Fruit fly (Drosophila melanogaster) whole organism, embryonic: Measurements from ENCODE around the gene CG3071.
A peak's percentile ranks its signal among the peaks of the same experiment; 100 is the strongest.

ENCODE experiments used
- Abd-B ChIP-seq: fragments of 200-800 bp; sonication (Bioruptor generic); optimal IDR thresholded peaks from 2 replicates; lab custom pipeline; 2018; ENCODE audit warnings: missing biosample characterization, mild to moderate bottlenecking, missing genetic modification characterization, moderate library complexity
- Asciz ChIP-seq: fragments of 200-800 bp; sonication (Bioruptor generic); optimal IDR thresholded peaks from 2 replicates; lab custom pipeline; 2017; ENCODE audit warnings: missing biosample characterization, mild to moderate bottlenecking, missing genetic modification characterization, missing genetic modification reagents
- Atf3 ChIP-seq: fragments of 200-800 bp; sonication (Bioruptor generic); optimal IDR thresholded peaks from 3 replicates; lab custom pipeline; 2016; ENCODE audit warnings: missing biosample characterization, missing genetic modification characterization
- Atf6 ChIP-seq: fragments of 200-800 bp; sonication (Bioruptor generic); IDR thresholded peaks from 2 replicates; pipeline ENCODE4 v1.3.6; 2022; ENCODE audit warnings: missing biosample characterization, missing genetic modification characterization
- CG11456 ChIP-seq: fragments of 200-800 bp; sonication (Bioruptor generic); IDR thresholded peaks from 3 replicates; pipeline ENCODE4 v1.3.6; 2022; ENCODE audit warnings: missing biosample characterization, missing genetic modification characterization
- CG11560 ChIP-seq: fragments of 200-800 bp; sonication (Bioruptor generic); IDR thresholded peaks from 3 replicates; pipeline ENCODE4 v1.3.6; 2022; ENCODE audit warnings: missing biosample characterization, missing genetic modification characterization
- CG11695 ChIP-seq: fragments of 200-800 bp; sonication (Bioruptor generic); IDR thresholded peaks from 3 replicates; pipeline ENCODE4 v1.3.6; 2022; ENCODE audit warnings: missing biosample characterization, missing genetic modification characterization
- CG12219 ChIP-seq: fragments of 200-800 bp; sonication (Bioruptor generic); optimal IDR thresholded peaks from 3 replicates; lab custom pipeline; 2018; ENCODE audit warnings: missing biosample characterization, mild to moderate bottlenecking, missing genetic modification characterization
- CG14050 ChIP-seq: fragments of 200-800 bp; sonication (Bioruptor generic); IDR thresholded peaks from 3 replicates; pipeline ENCODE4 v1.3.6; 2022; ENCODE audit warnings: missing biosample characterization, missing genetic modification characterization
- CG15073 ChIP-seq: fragments of 200-800 bp; sonication (Bioruptor generic); optimal IDR thresholded peaks from 2 replicates; lab custom pipeline; 2016; ENCODE audit warnings: missing biosample characterization, missing genetic modification characterization
- CG15269 ChIP-seq: fragments of 200-800 bp; sonication (Bioruptor generic); optimal IDR thresholded peaks from 2 replicates; lab custom pipeline; 2018; ENCODE audit warnings: missing biosample characterization, mild to moderate bottlenecking, missing genetic modification characterization, moderate library complexity
- CG18599 ChIP-seq: fragments of 200-800 bp; sonication (Bioruptor generic); optimal IDR thresholded peaks from 3 replicates; lab custom pipeline; 2017; ENCODE audit warnings: missing biosample characterization, missing genetic modification characterization, mild to moderate bottlenecking, moderate library complexity, missing genetic modification reagents
- CG31224 ChIP-seq: fragments of 200-800 bp; sonication (Bioruptor generic); IDR thresholded peaks from 2 replicates; pipeline ENCODE4 v1.3.6; 2022; ENCODE audit warnings: missing biosample characterization, missing genetic modification characterization
- CG33557 ChIP-seq: fragments of 200-800 bp; sonication (Bioruptor generic); optimal IDR thresholded peaks from 2 replicates; lab custom pipeline; 2019; ENCODE audit warnings: missing biosample characterization, mild to moderate bottlenecking, missing genetic modification characterization, moderate library complexity
- CG34376 ChIP-seq: fragments of 200-800 bp; sonication (Bioruptor generic); optimal IDR thresholded peaks from 2 replicates; lab custom pipeline; 2018; ENCODE audit warnings: missing biosample characterization, mild to moderate bottlenecking, missing genetic modification characterization
- CG3838 ChIP-seq: fragments of 200-800 bp; sonication (Bioruptor generic); optimal IDR thresholded peaks from 3 replicates; lab custom pipeline; 2016; ENCODE audit warnings: missing biosample characterization, missing genetic modification characterization
- CG4617 ChIP-seq: fragments of 200-800 bp; sonication (Bioruptor generic); optimal IDR thresholded peaks from 3 replicates; lab custom pipeline; 2016; ENCODE audit warnings: missing biosample characterization, missing genetic modification characterization, borderline replicate concordance
- CG4820 ChIP-seq: fragments of 200-800 bp; sonication (Bioruptor generic); optimal IDR thresholded peaks from 3 replicates; lab custom pipeline; 2016; ENCODE audit warnings: missing biosample characterization, missing genetic modification characterization
- CG6689 ChIP-seq: fragments of 200-800 bp; sonication (Bioruptor generic); IDR thresholded peaks from 2 replicates; pipeline ENCODE4 v1.3.6; 2022; ENCODE audit warnings: missing biosample characterization, missing genetic modification characterization
- CG8089 ChIP-seq: fragments of 200-800 bp; sonication (Bioruptor generic); optimal IDR thresholded peaks from 3 replicates; lab custom pipeline; 2016; ENCODE audit warnings: missing biosample characterization, missing genetic modification characterization
- CG8290 ChIP-seq, 3 experiments: fragments of 200-800 bp; sonication (Bioruptor generic); optimal IDR thresholded peaks; 2 replicates each; lab custom pipeline; 2016 to 2019; ENCODE audit warnings: missing biosample characterization in 3 of 3, missing genetic modification characterization in 3 of 3, mild to moderate bottlenecking in 2 of 3, moderate library complexity in 1 of 3
- CG8388 ChIP-seq: fragments of 200-800 bp; sonication (Bioruptor generic); optimal IDR thresholded peaks from 2 replicates; lab custom pipeline; 2019; ENCODE audit warnings: missing biosample characterization, mild to moderate bottlenecking, missing genetic modification characterization, moderate library complexity
- CG9932 ChIP-seq: fragments of 200-800 bp; sonication (Bioruptor generic); IDR thresholded peaks from 2 replicates; pipeline ENCODE4 v1.3.6; 2022; ENCODE audit warnings: missing biosample characterization, missing genetic modification characterization
- E2f2 ChIP-seq: fragments of 200-800 bp; sonication (Bioruptor generic); IDR thresholded peaks from 2 replicates; pipeline ENCODE4 v1.3.6; 2022; ENCODE audit warnings: missing biosample characterization, missing genetic modification characterization
- H15 ChIP-seq: fragments of 200-800 bp; sonication (Bioruptor generic); IDR thresholded peaks from 3 replicates; pipeline ENCODE4 v1.3.6; 2022; ENCODE audit warnings: missing biosample characterization, missing genetic modification characterization
- Hey ChIP-seq: fragments of 200-800 bp; sonication (Bioruptor generic); optimal IDR thresholded peaks from 3 replicates; lab custom pipeline; 2018; ENCODE audit warnings: missing biosample characterization, mild to moderate bottlenecking, missing genetic modification characterization
- Kr ChIP-seq: fragments of 200-800 bp; sonication (Bioruptor generic); optimal IDR thresholded peaks from 2 replicates; lab custom pipeline; 2017; ENCODE audit warnings: missing biosample characterization, mild to moderate bottlenecking, missing genetic modification characterization
- Lhr ChIP-seq: fragments of 200-800 bp; sonication (Bioruptor generic); optimal IDR thresholded peaks from 3 replicates; lab custom pipeline; 2017; ENCODE audit warnings: mild to moderate bottlenecking, missing biosample characterization, missing genetic modification reagents, missing genetic modification characterization
- Lpt ChIP-seq: fragments of >200 bp; optimal IDR thresholded peaks from 2 replicates; lab custom pipeline; 2018; ENCODE audit warnings: missing biosample characterization, missing genetic modification characterization
- Med ChIP-seq: fragments of 200-800 bp; sonication (Bioruptor generic); peaks from one replicate; lab custom pipeline; 2016; ENCODE audit warnings: missing biosample characterization, missing genetic modification characterization, mild to moderate bottlenecking, inconsistent platforms, moderate library complexity
- Oaz ChIP-seq: fragments of 200-800 bp; sonication (Bioruptor generic); IDR thresholded peaks from 2 replicates; pipeline ENCODE4 v1.3.6; 2022; ENCODE audit warnings: missing biosample characterization, missing genetic modification characterization
- Scr ChIP-seq: fragments of 200-800 bp; sonication (Bioruptor generic); IDR thresholded peaks from 2 replicates; pipeline ENCODE4 v1.3.6; 2022; ENCODE audit warnings: missing biosample characterization, missing genetic modification characterization; ENCODE audit not compliant: partially characterized antibody
- Sry-δ ChIP-seq: fragments of 200-800 bp; sonication (Bioruptor generic); optimal IDR thresholded peaks from 2 replicates; lab custom pipeline; 2016; ENCODE audit warnings: missing biosample characterization, missing genetic modification characterization
- ac ChIP-seq: fragments of 200-800 bp; sonication (Bioruptor generic); optimal IDR thresholded peaks from 3 replicates; lab custom pipeline; 2017; ENCODE audit warnings: missing biosample characterization, mild to moderate bottlenecking, missing genetic modification characterization
- bbx ChIP-seq: fragments of 200-800 bp; sonication (Bioruptor generic); IDR thresholded peaks from 2 replicates; pipeline ENCODE4 v1.3.6; 2022; ENCODE audit warnings: missing biosample characterization, missing genetic modification characterization; ENCODE audit not compliant: partially characterized antibody
- bowl ChIP-seq: fragments of 200-800 bp; sonication (Bioruptor generic); IDR thresholded peaks from 2 replicates; pipeline ENCODE4 v1.3.6; 2022; ENCODE audit warnings: missing biosample characterization, missing genetic modification characterization
- caup ChIP-seq: fragments of 200-800 bp; sonication (Bioruptor generic); optimal IDR thresholded peaks from 3 replicates; lab custom pipeline; 2017; ENCODE audit warnings: missing biosample characterization, mild to moderate bottlenecking, missing genetic modification characterization, moderate library complexity; ENCODE audit not compliant: severe bottlenecking
- crol ChIP-seq: fragments of 200-800 bp; sonication (Bioruptor generic); IDR thresholded peaks from 2 replicates; pipeline ENCODE4 v1.3.6; 2022; ENCODE audit warnings: missing biosample characterization, missing genetic modification characterization
- cwo ChIP-seq: fragments of 200-800 bp; sonication (Bioruptor generic); optimal IDR thresholded peaks from 3 replicates; lab custom pipeline; 2017; ENCODE audit warnings: missing biosample characterization, missing genetic modification characterization, mild to moderate bottlenecking, moderate library complexity, missing genetic modification reagents
- da ChIP-seq: fragments of 200-800 bp; sonication (Bioruptor generic); optimal IDR thresholded peaks from 2 replicates; lab custom pipeline; 2016; ENCODE audit warnings: missing biosample characterization, missing genetic modification characterization
- exex ChIP-seq: fragments of 200-800 bp; sonication (Bioruptor generic); optimal IDR thresholded peaks from 4 replicates; lab custom pipeline; 2018; ENCODE audit warnings: missing biosample characterization, mild to moderate bottlenecking, missing genetic modification characterization, moderate library complexity
- grn ChIP-seq: fragments of 200-800 bp; sonication (Bioruptor generic); optimal IDR thresholded peaks from 3 replicates; lab custom pipeline; 2017; ENCODE audit warnings: missing biosample characterization, missing genetic modification characterization
- inv ChIP-seq: fragments of 200-800 bp; sonication (Bioruptor generic); IDR thresholded peaks from 2 replicates; pipeline ENCODE4 v1.3.6; 2022; ENCODE audit warnings: missing biosample characterization, missing genetic modification characterization; ENCODE audit not compliant: partially characterized antibody
- maf-S ChIP-seq: fragments of 200-800 bp; sonication (Bioruptor generic); optimal IDR thresholded peaks from 2 replicates; lab custom pipeline; 2016; ENCODE audit warnings: missing biosample characterization, missing genetic modification characterization
- mirr ChIP-seq: fragments of 200-800 bp; sonication (Bioruptor generic); optimal IDR thresholded peaks from 3 replicates; lab custom pipeline; 2018; ENCODE audit warnings: missing biosample characterization, mild to moderate bottlenecking, missing genetic modification characterization
- nau ChIP-seq: fragments of 200-800 bp; sonication (Bioruptor generic); optimal IDR thresholded peaks from 3 replicates; lab custom pipeline; 2017; ENCODE audit warnings: missing biosample characterization, mild to moderate bottlenecking, missing genetic modification characterization, missing genetic modification reagents
- peb ChIP-seq: fragments of 200-800 bp; sonication (Bioruptor generic); IDR thresholded peaks from 2 replicates; pipeline ENCODE4 v1.3.6; 2022; ENCODE audit warnings: missing biosample characterization, missing genetic modification characterization
- scrt ChIP-seq: fragments of 200-800 bp; sonication (Bioruptor generic); optimal IDR thresholded peaks from 2 replicates; lab custom pipeline; 2018; ENCODE audit warnings: missing biosample characterization, mild to moderate bottlenecking, missing genetic modification characterization, moderate library complexity
- sd ChIP-seq: fragments of 200-800 bp; sonication (Bioruptor generic); optimal IDR thresholded peaks from 3 replicates; lab custom pipeline; 2018; ENCODE audit warnings: missing biosample characterization, mild to moderate bottlenecking, missing genetic modification characterization, moderate library complexity
- sug ChIP-seq: fragments of 200-800 bp; optimal IDR thresholded peaks from 2 replicates; lab custom pipeline; 2019; ENCODE audit warnings: missing biosample characterization, mild to moderate bottlenecking, missing genetic modification characterization, moderate library complexity
- zen ChIP-seq: fragments of 200-800 bp; sonication (Bioruptor generic); optimal IDR thresholded peaks from 3 replicates; lab custom pipeline; 2018; ENCODE audit warnings: missing biosample characterization, mild to moderate bottlenecking, missing genetic modification characterization, moderate library complexity

The CG3071 gene

DNA sequence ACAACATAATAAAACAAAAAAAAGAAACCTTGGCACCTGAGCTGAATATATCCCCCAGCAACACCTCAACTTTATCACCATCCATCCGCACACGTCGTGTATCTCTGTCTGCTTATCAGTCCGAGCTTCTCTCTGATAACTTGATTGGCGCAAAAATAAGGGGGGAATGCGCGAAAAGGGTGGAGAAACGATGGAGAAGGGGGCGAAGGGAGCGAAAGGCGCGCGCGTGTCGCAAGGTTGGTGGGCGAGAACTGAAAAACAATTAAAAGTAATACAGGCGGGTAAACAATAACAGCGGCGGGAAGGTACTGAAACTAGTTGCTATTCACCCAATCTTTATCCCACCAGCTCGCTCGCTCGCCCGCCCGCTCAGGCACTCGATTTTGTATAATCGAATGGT, 23.6 kb downstream of the CG3071 start (continued):
- TF ChIP-seq bbx (GFP tag; lab: Robert Waterston, UW) (no peak), CG9932 (GFP tag; lab: Robert Waterston, UW) (0 out of 2 replicates have a peak, but pooled peaks have one; percentile 14), inv (GFP tag; lab: Robert Waterston, UW) (no peak), Hey (tag; lab: Kevin White, UChicago) (peak; percentile 98), CG11560 (tag; lab: Robert Waterston, UW) (no peak), CG12219 (no peak), CG8388 (no peak), Scr (GFP tag; lab: Robert Waterston, UW) (no peak), CG4617 (GFP tag; lab: Kevin White, UChicago) (no peak), Lhr (GFP tag; lab: Kevin White, UChicago) (no peak), Med (GFP tag; lab: Kevin White, UChicago) (peak; percentile 61), Asciz (GFP tag; lab: Kevin White, UChicago) (no peak), CG33557 (no peak), scrt (no peak), sug (tag; lab: Kevin White, UChicago) (peak; percentile 82), maf-S (GFP tag; lab: Kevin White, UChicago) (no peak), E2f2 (no peak), Lpt (GFP tag; lab: Kevin White, UChicago) (no peak), crol (GFP tag; lab: Robert Waterston, UW) (peak; percentile 83), da (GFP tag; lab: Kevin White, UChicago) (no peak), Sry-δ (GFP tag; lab: Kevin White, UChicago) (no peak), CG18599 (GFP tag; lab: Kevin White, UChicago) (peak; percentile 26), mirr (GFP tag; lab: Kevin White, UChicago) (peak; percentile 62), zen (tag; lab: Kevin White, UChicago) (no peak), ac (GFP tag; lab: Kevin White, UChicago) (no peak), Abd-B (no peak), exex (tag; lab: Kevin White, UChicago) (peak; percentile 90), grn (GFP tag; lab: Kevin White, UChicago) (peak; percentile 38), caup (peak; percentile 22), peb (GFP tag; lab: Robert Waterston, UW) (no peak), CG11695 (GFP tag; lab: Robert Waterston, UW) (no peak), CG3838 (no peak), CG6689 (GFP tag; lab: Robert Waterston, UW) (no peak), nau (GFP tag; lab: Kevin White, UChicago) (no peak), CG14050 (GFP tag; lab: Robert Waterston, UW) (no peak), CG34376 (GFP tag; lab: Kevin White, UChicago) (peak; percentile 45), CG11456 (GFP tag; lab: Robert Waterston, UW) (no peak), Kr (GFP tag; lab: Kevin White, UChicago) (no peak), Oaz (GFP tag; lab: Robert Waterston, UW) (no peak), Atf6 (GFP tag; lab: Robert Waterston, UW) (no peak), CG31224 (GFP tag; lab: Robert Waterston, UW) (no peak), CG15073 (GFP tag; lab: Kevin White, UChicago) (no peak), H15 (GFP tag; lab: Robert Waterston, UW) (no peak), Atf3 (GFP tag; lab: Kevin White, UChicago) (no peak), bowl (GFP tag; lab: Robert Waterston, UW) (no peak), CG8089 (no peak), CG4820 (no peak), cwo (GFP tag; lab: Kevin White, UChicago) (peak; percentile 59), sd (tag; lab: Kevin White, UChicago) (peak; percentile 18), CG15269 (no peak), CG8290 (GFP tag; optimal IDR thresholded peaks at IDR 0.05; lab: Kevin White, UChicago) (no peak), CG8290 (tag; optimal IDR thresholded peaks at IDR 0.05; lab: Kevin White, UChicago) (peak in 1 of 2 experiments; percentile 10)
